Fruit fly (Drosophila melanogaster) whole organism, embryonic: ENCODE measurements around the gene Sem1.

Experiments
- Atf6 ChIP-seq: fragments of 200-800 bp; sonication (Bioruptor generic); IDR thresholded peaks from 2 replicates; pipeline ENCODE4 v1.3.6; 2022; ENCODE audit warnings: missing biosample characterization, missing genetic modification characterization
- Blimp-1 ChIP-seq: fragments of 200-800 bp; sonication (Bioruptor generic); optimal IDR thresholded peaks from 3 replicates; lab custom pipeline; 2018; ENCODE audit warnings: missing biosample characterization, missing genetic modification characterization, mild to moderate bottlenecking, moderate library complexity, missing genetic modification reagents
- CG10321 ChIP-seq: fragments of 200-800 bp; sonication (Bioruptor generic); IDR thresholded peaks from 2 replicates; pipeline ENCODE4 v1.3.6; 2022; ENCODE audit warnings: missing biosample characterization, missing genetic modification characterization
- CG11723 ChIP-seq: fragments of 200-800 bp; sonication (Bioruptor generic); optimal IDR thresholded peaks from 2 replicates; lab custom pipeline; 2017; ENCODE audit warnings: missing biosample characterization, mild to moderate bottlenecking, missing genetic modification characterization
- CG12219 ChIP-seq: fragments of 200-800 bp; sonication (Bioruptor generic); optimal IDR thresholded peaks from 3 replicates; lab custom pipeline; 2018; ENCODE audit warnings: missing biosample characterization, mild to moderate bottlenecking, missing genetic modification characterization
- CG12236 ChIP-seq: fragments of 200-800 bp; sonication (Bioruptor generic); optimal IDR thresholded peaks from 2 replicates; lab custom pipeline; 2016; ENCODE audit warnings: missing biosample characterization, missing genetic modification characterization
- CG14014 ChIP-seq: fragments of 200-800 bp; sonication (Bioruptor generic); IDR thresholded peaks from 2 replicates; pipeline ENCODE4 v1.3.6; 2022; ENCODE audit warnings: missing biosample characterization, missing genetic modification characterization
- CG14965 ChIP-seq: fragments of 200-800 bp; sonication (Bioruptor generic); optimal IDR thresholded peaks from 2 replicates; lab custom pipeline; 2016; ENCODE audit warnings: missing biosample characterization, missing genetic modification characterization, borderline replicate concordance
- CG16779 ChIP-seq: fragments of 200-800 bp; sonication (Bioruptor generic); IDR thresholded peaks from 2 replicates; pipeline ENCODE4 v1.3.6; 2022; ENCODE audit warnings: missing biosample characterization, missing genetic modification characterization
- CG16863 ChIP-seq: fragments of 200-800 bp; sonication (Bioruptor generic); optimal IDR thresholded peaks from 3 replicates; lab custom pipeline; 2016; ENCODE audit warnings: missing biosample characterization, missing genetic modification characterization
- CG17328 ChIP-seq: fragments of 200-800 bp; sonication (Bioruptor generic); IDR thresholded peaks from 2 replicates; pipeline ENCODE4 v1.3.6; 2022; ENCODE audit warnings: missing biosample characterization, missing genetic modification characterization
- CG17359 ChIP-seq: fragments of 200-800 bp; sonication (Bioruptor generic); optimal IDR thresholded peaks from 3 replicates; lab custom pipeline; 2018; ENCODE audit warnings: missing biosample characterization, mild to moderate bottlenecking, missing genetic modification characterization, moderate library complexity
- CG17802 ChIP-seq: fragments of 200-800 bp; sonication (Bioruptor generic); optimal IDR thresholded peaks from 2 replicates; lab custom pipeline; 2018; ENCODE audit warnings: missing biosample characterization, mild to moderate bottlenecking, missing genetic modification characterization, moderate library complexity
- CG17829 ChIP-seq: fragments of 200-800 bp; optimal IDR thresholded peaks from 2 replicates; lab custom pipeline; 2019; ENCODE audit warnings: missing biosample characterization, mild to moderate bottlenecking, missing genetic modification characterization, moderate library complexity
- CG18764 ChIP-seq: fragments of 200-800 bp; sonication (Bioruptor generic); optimal IDR thresholded peaks from 3 replicates; lab custom pipeline; 2016; ENCODE audit warnings: missing biosample characterization, missing genetic modification characterization
- CG2120 ChIP-seq: fragments of 200-800 bp; sonication (Bioruptor generic); optimal IDR thresholded peaks from 3 replicates; lab custom pipeline; 2016; ENCODE audit warnings: missing biosample characterization, missing genetic modification characterization
- CG2199 ChIP-seq: fragments of 200-800 bp; sonication (Bioruptor generic); IDR thresholded peaks from 3 replicates; pipeline ENCODE4 v1.3.6; 2022; ENCODE audit warnings: missing biosample characterization, missing genetic modification characterization
- CG32767 ChIP-seq: fragments of 200-800 bp; sonication (Bioruptor generic); IDR thresholded peaks from 2 replicates; pipeline ENCODE4 v1.3.6; 2022; ENCODE audit warnings: missing biosample characterization, missing genetic modification characterization
- CG34422 ChIP-seq: fragments of 200-800 bp; sonication (Bioruptor generic); IDR thresholded peaks from 3 replicates; pipeline ENCODE4 v1.3.6; 2022; ENCODE audit warnings: missing biosample characterization, missing genetic modification characterization
- CG3838 ChIP-seq: fragments of 200-800 bp; sonication (Bioruptor generic); optimal IDR thresholded peaks from 3 replicates; lab custom pipeline; 2016; ENCODE audit warnings: missing biosample characterization, missing genetic modification characterization
- CG5180 ChIP-seq: fragments of 200-800 bp; sonication (Bioruptor generic); optimal IDR thresholded peaks from 3 replicates; lab custom pipeline; 2017; ENCODE audit warnings: missing biosample characterization, missing genetic modification characterization, mild to moderate bottlenecking, moderate library complexity, missing genetic modification reagents
- CG5245 ChIP-seq: fragments of 200-800 bp; sonication (Bioruptor generic); optimal IDR thresholded peaks from 3 replicates; lab custom pipeline; 2016; ENCODE audit warnings: missing biosample characterization, missing genetic modification characterization
- CG9932 ChIP-seq: fragments of 200-800 bp; sonication (Bioruptor generic); IDR thresholded peaks from 2 replicates; pipeline ENCODE4 v1.3.6; 2022; ENCODE audit warnings: missing biosample characterization, missing genetic modification characterization
- CTCF ChIP-seq: fragments of 200-800 bp; sonication (Bioruptor generic); optimal IDR thresholded peaks from 2 replicates; lab custom pipeline; 2017; ENCODE audit warnings: missing biosample characterization, mild to moderate bottlenecking, missing genetic modification characterization, moderate library complexity
- Dek ChIP-seq: fragments of 200-800 bp; sonication (Bioruptor generic); optimal IDR thresholded peaks from 3 replicates; lab custom pipeline; 2019; ENCODE audit warnings: missing biosample characterization, mild to moderate bottlenecking, missing genetic modification characterization, moderate library complexity
- Dp ChIP-seq: fragments of 200-800 bp; sonication (Bioruptor generic); optimal IDR thresholded peaks from 2 replicates; lab custom pipeline; 2018; ENCODE audit warnings: missing biosample characterization, mild to moderate bottlenecking, missing genetic modification characterization, moderate library complexity
- Eip74EF ChIP-seq, 2 experiments: fragments of 200-800 bp in 1 of 2; fragments of >200 bp in 1 of 2; sonication (Bioruptor generic) in 1 of 2; optimal IDR thresholded peaks; 2 replicates each; lab custom pipeline; 2017 to 2019; ENCODE audit warnings: missing biosample characterization in 2 of 2, missing genetic modification characterization in 2 of 2, mild to moderate bottlenecking in 1 of 2, moderate library complexity in 1 of 2
- Fer1 ChIP-seq: fragments of 200-800 bp; sonication (Bioruptor generic); optimal IDR thresholded peaks from 2 replicates; lab custom pipeline; 2017; ENCODE audit warnings: missing biosample characterization, mild to moderate bottlenecking, missing genetic modification characterization
- Hsf ChIP-seq: fragments of 200-800 bp; sonication (Bioruptor generic); optimal IDR thresholded peaks from 3 replicates; lab custom pipeline; 2016; ENCODE audit warnings: missing biosample characterization, missing genetic modification characterization
- Meics ChIP-seq: fragments of 200-800 bp; sonication (Bioruptor generic); optimal IDR thresholded peaks from 2 replicates; lab custom pipeline; 2017; ENCODE audit warnings: missing biosample characterization, mild to moderate bottlenecking, missing genetic modification characterization
- NK7.1 ChIP-seq: fragments of 200-800 bp; sonication (Bioruptor generic); optimal IDR thresholded peaks from 3 replicates; lab custom pipeline; 2016; ENCODE audit warnings: missing biosample characterization, missing genetic modification characterization
- NfI ChIP-seq: fragments of 200-800 bp; sonication (Bioruptor generic); optimal IDR thresholded peaks from 3 replicates; lab custom pipeline; 2018; ENCODE audit warnings: missing biosample characterization, mild to moderate bottlenecking, missing genetic modification characterization, moderate library complexity
- Rfx ChIP-seq: fragments of 200-800 bp; sonication (Bioruptor generic); IDR thresholded peaks from 2 replicates; pipeline ENCODE4 v1.3.6; 2022; ENCODE audit warnings: missing biosample characterization, missing genetic modification characterization
- Trl ChIP-seq, 3 experiments: fragments of >200 bp in 2 of 3; fragments of 200-800 bp in 1 of 3; sonication (Bioruptor generic) in 1 of 3; optimal IDR thresholded peaks; 2 replicates in 1 of 3; 3 replicates in 2 of 3; lab custom pipeline; 2016 to 2017; ENCODE audit warnings: missing biosample characterization in 1 of 3, missing genetic modification characterization in 1 of 3
- Usf ChIP-seq: fragments of 200-800 bp; sonication (Bioruptor generic); optimal IDR thresholded peaks from 2 replicates; lab custom pipeline; 2017; ENCODE audit warnings: missing genotype, missing biosample characterization, missing genetic modification characterization
- YL-1 ChIP-seq: fragments of 200-800 bp; sonication (Bioruptor generic); optimal IDR thresholded peaks from 3 replicates; lab custom pipeline; 2017; ENCODE audit warnings: missing biosample characterization, mild to moderate bottlenecking, missing genetic modification characterization
- al ChIP-seq: fragments of 200-800 bp; sonication (Bioruptor generic); IDR thresholded peaks from 2 replicates; pipeline ENCODE4 v1.3.6; 2022; ENCODE audit warnings: missing biosample characterization, missing genetic modification characterization
- ash1 ChIP-seq: fragments of 200-800 bp; sonication (Bioruptor generic); optimal IDR thresholded peaks from 2 replicates; lab custom pipeline; 2018; ENCODE audit warnings: missing biosample characterization, mild to moderate bottlenecking, missing genetic modification characterization
- dan ChIP-seq: fragments of 200-800 bp; sonication (Bioruptor generic); IDR thresholded peaks from 2 replicates; pipeline ENCODE4 v1.3.6; 2022; ENCODE audit warnings: missing biosample characterization, missing genetic modification characterization
- dmrt99B ChIP-seq: fragments of 200-800 bp; sonication (Bioruptor generic); optimal IDR thresholded peaks from 2 replicates; lab custom pipeline; 2018; ENCODE audit warnings: missing biosample characterization, mild to moderate bottlenecking, missing genetic modification characterization, moderate library complexity
- fd102C ChIP-seq: fragments of 200-800 bp; sonication (Bioruptor generic); optimal IDR thresholded peaks from 2 replicates; lab custom pipeline; 2018; ENCODE audit warnings: missing biosample characterization, mild to moderate bottlenecking, missing genetic modification characterization, moderate library complexity
- fd96Cb ChIP-seq: fragments of 200-800 bp; sonication (Bioruptor generic); optimal IDR thresholded peaks from 2 replicates; lab custom pipeline; 2018; ENCODE audit warnings: missing biosample characterization, mild to moderate bottlenecking, missing genetic modification characterization, moderate library complexity
- h ChIP-seq: fragments of >200 bp; optimal IDR thresholded peaks from 2 replicates; lab custom pipeline; 2017
- jigr1 ChIP-seq: fragments of 200-800 bp; sonication (Bioruptor generic); IDR thresholded peaks from 3 replicates; pipeline ENCODE4 v1.3.6; 2022; ENCODE audit warnings: missing biosample characterization, missing genetic modification characterization
- nerfin-1 ChIP-seq: fragments of 200-800 bp; sonication (Bioruptor generic); optimal IDR thresholded peaks from 3 replicates; lab custom pipeline; 2019; ENCODE audit warnings: missing biosample characterization, mild to moderate bottlenecking, missing genetic modification characterization, moderate library complexity
- slp2 ChIP-seq: fragments of 200-800 bp; sonication (Bioruptor generic); optimal IDR thresholded peaks from 2 replicates; lab custom pipeline; 2016; ENCODE audit warnings: missing biosample characterization, missing genetic modification characterization
- sna ChIP-seq: fragments of 200-800 bp; sonication (Bioruptor generic); IDR thresholded peaks from 2 replicates; pipeline ENCODE4 v1.3.6; 2022; ENCODE audit warnings: missing biosample characterization, missing genetic modification characterization; ENCODE audit not compliant: partially characterized antibody
- so ChIP-seq: fragments of 200-800 bp; sonication (Bioruptor generic); IDR thresholded peaks from 3 replicates; pipeline ENCODE4 v1.3.6; 2022; ENCODE audit warnings: missing biosample characterization, missing genetic modification characterization
- wdn ChIP-seq: fragments of 200-800 bp; sonication (Bioruptor generic); IDR thresholded peaks from 2 replicates; pipeline ENCODE4 v1.3.6; 2022; ENCODE audit warnings: missing biosample characterization, missing genetic modification characterization
- zfh2 ChIP-seq: fragments of 200-800 bp; sonication (Bioruptor generic); optimal IDR thresholded peaks from 2 replicates; lab custom pipeline; 2016; ENCODE audit warnings: missing biosample characterization, missing genetic modification characterization

Sem1 gene

DNA sequence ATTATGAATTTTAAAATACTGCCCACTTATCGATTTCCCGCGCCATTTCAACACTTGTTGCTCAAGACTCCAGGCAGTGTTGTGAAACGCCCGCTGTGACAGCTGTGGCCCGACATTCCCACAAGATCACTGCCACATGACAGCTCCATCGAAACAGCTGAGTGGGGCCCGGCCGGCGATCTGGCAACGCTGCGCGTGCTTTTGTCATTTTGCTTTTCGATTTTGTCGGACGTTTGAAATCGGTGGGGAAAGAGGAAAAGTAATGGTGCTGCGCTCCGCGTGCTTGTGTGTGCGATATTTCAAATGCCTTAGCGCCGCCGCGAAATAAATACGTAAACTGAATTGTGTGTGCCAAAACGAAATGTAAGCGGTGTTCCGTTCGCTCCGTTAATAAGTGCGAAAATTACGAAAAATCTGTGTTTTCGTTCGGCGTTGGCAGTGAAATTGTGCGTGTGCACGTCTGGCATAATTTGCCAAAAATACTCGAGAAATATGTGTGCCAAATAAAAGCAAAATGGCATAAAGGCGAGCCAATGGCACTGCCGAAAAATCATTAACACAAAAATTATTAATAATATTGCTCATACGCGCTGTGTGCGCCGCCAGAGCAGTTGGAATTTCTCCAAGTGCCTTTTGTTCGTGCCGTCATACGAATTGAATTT lies 21.5 kb upstream of the Sem1 start (continued):
- TF ChIP-seq CG5245 (GFP tag; lab: Kevin White, UChicago) (no peak), h (lab: Kevin White, UChicago) (no peak), Usf (no peak), CG12219 (GFP tag; lab: Kevin White, UChicago) (peak; percentile 43), Blimp-1 (peak; percentile 9), fd96Cb (peak; percentile 16), ash1 (GFP tag; lab: Kevin White, UChicago) (peak; percentile 52), Fer1 (GFP tag; lab: Kevin White, UChicago) (peak; percentile 67), CG17829 (tag; lab: Kevin White, UChicago) (peak; percentile 41), CG17328 (GFP tag; lab: Robert Waterston, UW) (peak; percentile 64), Dek (tag; lab: Kevin White, UChicago) (peak; percentile 23), sna (GFP tag; lab: Robert Waterston, UW) (peak; percentile 66; the same call in 1 of the 2 replicates), CG10321 (GFP tag; lab: Robert Waterston, UW) (0 out of 2 replicates have a peak, but pooled peaks have one; percentile 6), CG32767 (peak; percentile 27; the same call in 1 of the 2 replicates), zfh2 (GFP tag; lab: Kevin White, UChicago) (peak; percentile 65), CTCF (GFP tag; lab: Kevin White, UChicago) (no peak), so (peak; percentile 35), jigr1 (GFP tag; lab: Robert Waterston, UW) (0 out of 3 replicates have a peak, but pooled peaks have one; percentile 61), CG16863 (GFP tag; lab: Kevin White, UChicago) (no peak), YL-1 (GFP tag; lab: Kevin White, UChicago) (peak; percentile 61), Trl (optimal IDR thresholded peaks at IDR 0.05; lab: Kevin White, UChicago) (no peak), Trl (GFP tag; optimal IDR thresholded peaks at IDR 0.05; lab: Kevin White, UChicago) (peak; percentile 50), CG11723 (peak; percentile 6), CG14014 (GFP tag; lab: Robert Waterston, UW) (peak; percentile 43; the same call in 1 of the 2 replicates), CG12236 (GFP tag; lab: Kevin White, UChicago) (no peak), fd102C (no peak), dmrt99B (tag; lab: Kevin White, UChicago) (peak; percentile 41), CG16779 (GFP tag; lab: Robert Waterston, UW) (peak; percentile 58), CG17359 (tag; lab: Kevin White, UChicago) (no peak), CG34422 (peak; percentile 87), NfI (peak; percentile 27), CG2120 (GFP tag; lab: Kevin White, UChicago) (peak; percentile 66), CG18764 (GFP tag; lab: Kevin White, UChicago) (no peak), Eip74EF (GFP tag; optimal IDR thresholded peaks at IDR 0.05; lab: Kevin White, UChicago) (peak in 1 of 2 experiments; percentile 47), Meics (peak; percentile 48), Atf6 (GFP tag; lab: Robert Waterston, UW) (no peak), al (GFP tag; lab: Robert Waterston, UW) (peak; percentile 36), NK7.1 (GFP tag; lab: Kevin White, UChicago) (peak; percentile 21), Dp (GFP tag; lab: Kevin White, UChicago) (peak; percentile 98), CG14965 (no peak), CG2199 (GFP tag; lab: Robert Waterston, UW) (no peak), CG3838 (no peak), Hsf (GFP tag; lab: Kevin White, UChicago) (no peak), nerfin-1 (tag; lab: Kevin White, UChicago) (peak; percentile 35), wdn (GFP tag; lab: Robert Waterston, UW) (peak; percentile 52; the same call in 1 of the 2 replicates), CG5180 (GFP tag; lab: Kevin White, UChicago) (peak; percentile 14), CG17802 (tag; lab: Kevin White, UChicago) (no peak), Rfx (GFP tag; lab: Robert Waterston, UW) (peak; percentile 82), slp2 (no peak), CG9932 (GFP tag; lab: Robert Waterston, UW) (peak; percentile 68), dan (GFP tag; lab: Robert Waterston, UW) (no peak)
